Worm (Caenorhabditis elegans) whole organism, late embryonic: ENCODE data around the gene hap-1.

Experiments used
- C08G9.2 ChIP-seq: sonication (generic microtip); optimal IDR thresholded peaks from 2 replicates; lab custom pipeline; 2016; ENCODE audit warnings: mild to moderate bottlenecking, missing genetic modification characterization, moderate library complexity, missing compliant biosample characterization
- C38D4.7 ChIP-seq: fragments of 200-800 bp; sonication (Bioruptor generic); optimal IDR thresholded peaks from 2 replicates; lab custom pipeline; 2018; ENCODE audit warnings: mild to moderate bottlenecking, missing genetic modification characterization, moderate library complexity, missing compliant biosample characterization
- K02D7.2 ChIP-seq: sonication (generic microtip); optimal IDR thresholded peaks from 2 replicates; lab custom pipeline; 2017; ENCODE audit warnings: mild to moderate bottlenecking, missing genetic modification characterization, missing compliant biosample characterization
- K09A11.1 ChIP-seq: sonication (generic microtip); optimal IDR thresholded peaks from 2 replicates; lab custom pipeline; 2017; ENCODE audit warnings: antibody characterized with exemption, mild to moderate bottlenecking, missing genetic modification characterization, missing compliant biosample characterization; ENCODE audit not compliant: insufficient read depth
- T23F11.4 ChIP-seq: fragments of 200-800 bp; sonication (Bioruptor generic); optimal IDR thresholded peaks from 2 replicates; lab custom pipeline; 2018; ENCODE audit warnings: mild to moderate bottlenecking, missing genetic modification characterization, missing compliant biosample characterization
- Y22D7AL.16 ChIP-seq: sonication (generic microtip); optimal IDR thresholded peaks from 2 replicates; lab custom pipeline; 2016; ENCODE audit warnings: missing genetic modification characterization, missing compliant biosample characterization
- ahr-1 ChIP-seq: sonication (generic microtip); optimal IDR thresholded peaks from 2 replicates; lab custom pipeline; 2016; ENCODE audit warnings: missing genetic modification characterization, missing compliant biosample characterization
- ceh-14 ChIP-seq: sonication (generic microtip); optimal IDR thresholded peaks from 2 replicates; lab custom pipeline; 2016; ENCODE audit warnings: missing genotype, missing genetic modification characterization, missing compliant biosample characterization
- ceh-18 ChIP-seq: sonication (generic microtip); optimal IDR thresholded peaks from 2 replicates; lab custom pipeline; 2016; ENCODE audit warnings: missing genetic modification characterization, missing compliant biosample characterization
- ceh-2 ChIP-seq: sonication (generic microtip); optimal IDR thresholded peaks from 2 replicates; lab custom pipeline; 2016; ENCODE audit warnings: missing genotype, missing genetic modification characterization, missing compliant biosample characterization
- ceh-22 ChIP-seq: sonication (generic microtip); optimal IDR thresholded peaks from 2 replicates; lab custom pipeline; 2017; ENCODE audit warnings: missing biosample characterization, missing genetic modification characterization
- ceh-24 ChIP-seq: sonication (generic microtip); optimal IDR thresholded peaks from 2 replicates; lab custom pipeline; 2016; ENCODE audit warnings: mild to moderate bottlenecking, missing genetic modification characterization, missing compliant biosample characterization
- ceh-30 ChIP-seq: fragments of 150-350 bp; optimal IDR thresholded peaks from 2 replicates; lab custom pipeline; 2014; ENCODE audit warnings: missing biosample characterization, missing genetic modification characterization
- ceh-31 ChIP-seq: sonication (generic microtip); optimal IDR thresholded peaks from 2 replicates; lab custom pipeline; 2016; ENCODE audit warnings: missing genetic modification characterization, missing compliant biosample characterization
- ceh-34 ChIP-seq: sonication (generic microtip); optimal IDR thresholded peaks from 2 replicates; lab custom pipeline; 2016; ENCODE audit warnings: mild to moderate bottlenecking, missing genetic modification characterization, missing compliant biosample characterization
- ceh-48 ChIP-seq: sonication (generic microtip); optimal IDR thresholded peaks from 2 replicates; lab custom pipeline; 2016; ENCODE audit warnings: missing genetic modification characterization, inconsistent platforms, missing compliant biosample characterization
- ceh-9 ChIP-seq: sonication (generic microtip); optimal IDR thresholded peaks from 2 replicates; lab custom pipeline; 2016; ENCODE audit warnings: mild to moderate bottlenecking, missing genetic modification characterization, inconsistent platforms, missing compliant biosample characterization
- che-1 ChIP-seq: sonication (generic microtip); optimal IDR thresholded peaks from 2 replicates; lab custom pipeline; 2016; ENCODE audit warnings: mild to moderate bottlenecking, missing genetic modification characterization, missing compliant biosample characterization
- dmd-4 ChIP-seq: sonication (generic microtip); optimal IDR thresholded peaks from 2 replicates; lab custom pipeline; 2016; ENCODE audit warnings: borderline replicate concordance, missing genetic modification characterization, missing compliant biosample characterization
- elt-2 ChIP-seq: sonication (generic microtip); optimal IDR thresholded peaks from 2 replicates; lab custom pipeline; 2016; ENCODE audit warnings: missing genetic modification reagents, missing genetic modification characterization, missing compliant biosample characterization
- ets-4 ChIP-seq: sonication (generic microtip); optimal IDR thresholded peaks from 2 replicates; lab custom pipeline; 2016; ENCODE audit warnings: missing genetic modification characterization, missing compliant biosample characterization
- eyg-1 ChIP-seq: sonication (generic microtip); optimal IDR thresholded peaks from 2 replicates; lab custom pipeline; 2016; ENCODE audit warnings: missing genotype, missing genetic modification characterization, missing compliant biosample characterization
- fax-1 ChIP-seq: sonication (generic microtip); optimal IDR thresholded peaks from 2 replicates; lab custom pipeline; 2016; ENCODE audit warnings: missing genotype, missing genetic modification characterization, missing compliant biosample characterization
- fkh-10 ChIP-seq: fragments of 150-350 bp; optimal IDR thresholded peaks from 2 replicates; lab custom pipeline; 2014; ENCODE audit warnings: missing biosample characterization, missing genetic modification reagents, missing genetic modification characterization
- fkh-6 ChIP-seq: sonication (generic microtip); optimal IDR thresholded peaks from 2 replicates; lab custom pipeline; 2016; ENCODE audit warnings: missing genetic modification characterization, missing compliant biosample characterization
- gmeb-2 ChIP-seq: sonication (generic microtip); optimal IDR thresholded peaks from 2 replicates; lab custom pipeline; 2016; ENCODE audit warnings: missing genetic modification characterization, inconsistent platforms, missing compliant biosample characterization
- hlh-15 ChIP-seq: sonication (generic microtip); optimal IDR thresholded peaks from 2 replicates; lab custom pipeline; 2016; ENCODE audit warnings: missing genetic modification characterization, missing compliant biosample characterization
- hlh-30 ChIP-seq: sonication (generic microtip); optimal IDR thresholded peaks from 2 replicates; lab custom pipeline; 2017; ENCODE audit warnings: antibody characterized with exemption, missing genetic modification characterization, missing compliant biosample characterization; ENCODE audit not compliant: insufficient read depth
- hlh-6 ChIP-seq: sonication (generic microtip); optimal IDR thresholded peaks from 2 replicates; lab custom pipeline; 2016; ENCODE audit warnings: missing genotype, missing genetic modification characterization, missing compliant biosample characterization
- hlh-8 ChIP-seq: sonication (generic microtip); optimal IDR thresholded peaks from 2 replicates; lab custom pipeline; 2016; ENCODE audit warnings: missing genotype, missing genetic modification characterization, missing compliant biosample characterization
- lim-6 ChIP-seq: sonication (generic microtip); optimal IDR thresholded peaks from 2 replicates; lab custom pipeline; 2016; ENCODE audit warnings: missing genetic modification characterization, missing compliant biosample characterization
- lin-11 ChIP-seq: fragments of 200-800 bp; sonication (Bioruptor generic); optimal IDR thresholded peaks from 2 replicates; lab custom pipeline; 2018; ENCODE audit warnings: mild to moderate bottlenecking, missing genetic modification characterization, missing compliant biosample characterization
- mec-3 ChIP-seq: sonication (generic microtip); optimal IDR thresholded peaks from 2 replicates; lab custom pipeline; 2016; ENCODE audit warnings: borderline replicate concordance, missing genetic modification characterization, missing compliant biosample characterization
- npax-4 ChIP-seq: sonication (generic microtip); optimal IDR thresholded peaks from 2 replicates; lab custom pipeline; 2016; ENCODE audit warnings: missing genetic modification characterization, missing compliant biosample characterization
- pag-3 ChIP-seq: sonication (generic microtip); optimal IDR thresholded peaks from 2 replicates; lab custom pipeline; 2016; ENCODE audit warnings: missing compliant biosample characterization, missing genetic modification characterization, borderline replicate concordance
- pat-9 ChIP-seq: fragments of 200-800 bp; sonication (Bioruptor generic); optimal IDR thresholded peaks from 2 replicates; lab custom pipeline; 2018; ENCODE audit warnings: mild to moderate bottlenecking, missing genetic modification characterization, moderate library complexity, missing compliant biosample characterization
- pax-1 ChIP-seq: fragments of 150-350 bp; optimal IDR thresholded peaks from 2 replicates; lab custom pipeline; 2014; ENCODE audit warnings: missing biosample characterization, missing genetic modification characterization
- pha-4 ChIP-seq: fragments of 150-350 bp; optimal IDR thresholded peaks from 2 replicates; lab custom pipeline; 2018; ENCODE audit warnings: missing biosample characterization, missing genetic modification reagents, missing genetic modification characterization
- rnt-1 ChIP-seq: sonication (generic microtip); optimal IDR thresholded peaks from 2 replicates; lab custom pipeline; 2016; ENCODE audit warnings: missing genetic modification characterization, missing compliant biosample characterization
- sdc-2 ChIP-seq: sonication (generic microtip); optimal IDR thresholded peaks from 2 replicates; lab custom pipeline; 2016; ENCODE audit warnings: missing genotype, missing genetic modification characterization, missing compliant biosample characterization
- syd-9 ChIP-seq: sonication (generic microtip); optimal IDR thresholded peaks from 2 replicates; lab custom pipeline; 2016; ENCODE audit warnings: mild to moderate bottlenecking, missing genetic modification characterization, moderate library complexity, missing compliant biosample characterization
- tbx-2 ChIP-seq: sonication (generic microtip); optimal IDR thresholded peaks from 2 replicates; lab custom pipeline; 2016; ENCODE audit warnings: missing genetic modification characterization, missing compliant biosample characterization
- tbx-7 ChIP-seq: sonication (generic microtip); optimal IDR thresholded peaks from 2 replicates; lab custom pipeline; 2016; ENCODE audit warnings: missing genotype, missing genetic modification characterization, missing compliant biosample characterization
- ttx-3 ChIP-seq: sonication (generic microtip); optimal IDR thresholded peaks from 2 replicates; lab custom pipeline; 2016; ENCODE audit warnings: missing genetic modification reagents, missing genetic modification characterization, missing compliant biosample characterization
- unc-42 ChIP-seq: sonication (generic microtip); optimal IDR thresholded peaks from 2 replicates; lab custom pipeline; 2016; ENCODE audit warnings: missing genotype, missing genetic modification characterization, missing compliant biosample characterization
- unc-55 ChIP-seq: sonication (generic microtip); optimal IDR thresholded peaks from 2 replicates; lab custom pipeline; 2017; ENCODE audit warnings: missing biosample characterization, missing genetic modification reagents, missing genetic modification characterization
- unc-86 ChIP-seq: sonication (generic microtip); optimal IDR thresholded peaks from 2 replicates; lab custom pipeline; 2016; ENCODE audit warnings: missing genetic modification characterization, missing compliant biosample characterization
- zip-5 ChIP-seq: sonication (generic microtip); optimal IDR thresholded peaks from 2 replicates; lab custom pipeline; 2016; ENCODE audit warnings: missing genetic modification characterization, missing compliant biosample characterization
- ztf-16 ChIP-seq: sonication (generic microtip); optimal IDR thresholded peaks from 2 replicates; lab custom pipeline; 2017; ENCODE audit warnings: missing genetic modification characterization, missing compliant biosample characterization

Gene hap-1

DNA sequence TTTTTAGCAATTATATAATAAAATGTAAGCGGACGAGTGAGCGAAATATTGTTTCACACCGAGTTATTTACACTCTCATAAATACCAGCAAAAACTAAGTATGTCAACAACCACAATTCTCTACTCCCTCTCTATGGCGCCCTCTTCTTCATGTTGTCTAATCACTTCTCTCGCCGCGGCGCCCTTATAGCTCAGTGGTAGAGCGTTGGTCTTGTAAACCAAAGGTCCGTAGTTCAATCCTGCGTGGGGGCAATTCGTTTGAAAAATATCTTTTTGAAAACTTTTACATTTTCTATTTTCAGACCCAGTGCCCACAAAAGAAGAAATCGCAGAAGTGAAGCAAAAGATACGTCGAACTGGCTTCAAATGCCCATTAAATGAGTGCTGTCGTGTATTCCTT, 42.0 kb downstream of the hap-1 start (continued):
- TF ChIP-seq elt-2 (tag; lab: Kevin White, UChicago) (peak; percentile 50), pax-1 (no peak), ceh-2 (peak; percentile 46), eyg-1 (no peak), ahr-1 (tag; lab: Kevin White, UChicago) (peak; percentile 5), pag-3 (tag; lab: Kevin White, UChicago) (peak; percentile 30), ceh-31 (tag; lab: Kevin White, UChicago) (peak; percentile 34), mec-3 (tag; lab: Kevin White, UChicago) (no peak), hlh-15 (peak; percentile 20), K02D7.2 (tag; lab: Kevin White, UChicago) (peak; percentile 76), ceh-9 (tag; lab: Kevin White, UChicago) (peak; percentile 53), Y22D7AL.16 (tag; lab: Kevin White, UChicago) (peak; percentile 51), tbx-2 (peak; percentile 52), ceh-18 (tag; lab: Kevin White, UChicago) (peak; percentile 67), pat-9 (tag; lab: Kevin White, UChicago) (peak; percentile 61), ceh-24 (tag; lab: Kevin White, UChicago) (peak; percentile 35), hlh-30 (no peak), ceh-48 (tag; lab: Kevin White, UChicago) (peak; percentile 24), ceh-30 (tag; lab: Kevin White, UChicago) (no peak), sdc-2 (tag; lab: Kevin White, UChicago) (peak; percentile 54), fkh-6 (tag; lab: Kevin White, UChicago) (peak; percentile 64), ceh-14 (tag; lab: Kevin White, UChicago) (peak; percentile 90), gmeb-2 (tag; lab: Kevin White, UChicago) (peak; percentile 66), fkh-10 (GFP tag; lab: Kevin White, UChicago) (no peak), hlh-6 (tag; lab: Kevin White, UChicago) (peak; percentile 54), lim-6 (tag; lab: Kevin White, UChicago) (no peak), rnt-1 (peak; percentile 44), unc-55 (no peak), ttx-3 (tag; lab: Kevin White, UChicago) (peak; percentile 61)

ce11 chrIII:5308278-5308677, 44.5 kb downstream of the hap-1 start, which contains the start of gene mog-3:
TSS of gene mog-3 (plus strand) at chrIII:5308596.
- TF ChIP-seq ceh-14 (tag; lab: Kevin White, UChicago), result peak; percentile 72
- TF ChIP-seq T23F11.4 (GFP tag; lab: Kevin White, UChicago), result no peak
- TF ChIP-seq pat-9 (tag; lab: Kevin White, UChicago), result no peak
- no peak for TF ChIP-seq syd-9 (tag; lab: Kevin White, UChicago)
- TF ChIP-seq npax-4 (tag; lab: Kevin White, UChicago), result no peak
- TF ChIP-seq unc-86 (tag; lab: Kevin White, UChicago), result peak; percentile 17
- TF ChIP-seq lim-6 (tag; lab: Kevin White, UChicago), result peak; percentile 82
- no peak for TF ChIP-seq sdc-2 (tag; lab: Kevin White, UChicago)
- peak; percentile 44 for TF ChIP-seq hlh-6 (tag; lab: Kevin White, UChicago)
- no peak for TF ChIP-seq K09A11.1 (tag; lab: Kevin White, UChicago)
- TF ChIP-seq lin-11 (tag; lab: Kevin White, UChicago), result no peak
- TF ChIP-seq ceh-34 (tag; lab: Kevin White, UChicago), result peak; percentile 33
- peak; percentile 97 for TF ChIP-seq ceh-31 (tag; lab: Kevin White, UChicago)
- TF ChIP-seq pha-4 (tag; lab: Kevin White, UChicago), result no peak
- no peak for TF ChIP-seq pag-3 (tag; lab: Kevin White, UChicago)
- TF ChIP-seq che-1 (tag; lab: Kevin White, UChicago), result no peak
- TF ChIP-seq rnt-1, result peak; percentile 87
- TF ChIP-seq tbx-7, result peak; percentile 89
- no peak for TF ChIP-seq fkh-10 (GFP tag; lab: Kevin White, UChicago)
- peak; percentile 88 for TF ChIP-seq mec-3 (tag; lab: Kevin White, UChicago)
- TF ChIP-seq C38D4.7, result no peak
- TF ChIP-seq ahr-1 (tag; lab: Kevin White, UChicago), result peak; percentile 3
- TF ChIP-seq ztf-16, result peak; percentile 30
- TF ChIP-seq ceh-48 (tag; lab: Kevin White, UChicago), result peak; percentile 98
- peak; percentile 97 for TF ChIP-seq C08G9.2
- peak; percentile 87 for TF ChIP-seq hlh-8 (tag; lab: Kevin White, UChicago)
- peak; percentile 69 for TF ChIP-seq fkh-6 (tag; lab: Kevin White, UChicago)
- TF ChIP-seq fax-1 (tag; lab: Kevin White, UChicago), result peak; percentile 68
- no peak for TF ChIP-seq dmd-4 (tag; lab: Kevin White, UChicago)
- TF ChIP-seq gmeb-2 (tag; lab: Kevin White, UChicago), result peak; percentile 9
- no peak for TF ChIP-seq ceh-22
- TF ChIP-seq Y22D7AL.16 (tag; lab: Kevin White, UChicago), result no peak
- peak; percentile 57 for TF ChIP-seq unc-42 (tag; lab: Kevin White, UChicago)
- peak; percentile 83 for TF ChIP-seq zip-5
- peak; percentile 100 for TF ChIP-seq ets-4 (tag; lab: Kevin White, UChicago)
- no peak for TF ChIP-seq pax-1
- no peak for TF ChIP-seq unc-55
- peak; percentile 7 for TF ChIP-seq ceh-18 (tag; lab: Kevin White, UChicago)
